Worm (Caenorhabditis elegans) whole organism, L1 larva: ENCODE measurements around the gene ham-3.

Source experiments
- C34B4.2 ChIP-seq: sonication (generic microtip); optimal IDR thresholded peaks from 2 replicates; lab custom pipeline; 2017; ENCODE audit warnings: mild to moderate bottlenecking, missing genetic modification characterization, missing compliant biosample characterization
- F16B12.6 ChIP-seq: fragments of 150-350 bp; optimal IDR thresholded peaks from 2 replicates; lab custom pipeline; 2014; ENCODE audit warnings: missing biosample characterization, missing genetic modification characterization
- Y116A8C.19 ChIP-seq: sonication (generic microtip); optimal IDR thresholded peaks from 2 replicates; lab custom pipeline; 2016; ENCODE audit warnings: missing compliant biosample characterization, missing genetic modification characterization, borderline replicate concordance
- aha-1 ChIP-seq: fragments of 150-350 bp; optimal IDR thresholded peaks from 2 replicates; lab custom pipeline; 2014; ENCODE audit warnings: missing biosample characterization, missing genetic modification characterization
- alr-1 ChIP-seq: fragments of 200-800 bp; sonication (Bioruptor generic); optimal IDR thresholded peaks from 2 replicates; lab custom pipeline; 2018; ENCODE audit warnings: borderline replicate concordance, mild to moderate bottlenecking, missing genetic modification characterization, missing compliant biosample characterization
- blmp-1 ChIP-seq: fragments of 150-350 bp; optimal IDR thresholded peaks from 2 replicates; lab custom pipeline; 2014; ENCODE audit warnings: missing biosample characterization, missing genetic modification characterization
- ceh-63 ChIP-seq: fragments of 200-800 bp; sonication (Bioruptor generic); optimal IDR thresholded peaks from 2 replicates; lab custom pipeline; 2018; ENCODE audit warnings: mild to moderate bottlenecking, missing genetic modification characterization, missing compliant biosample characterization
- ceh-88 ChIP-seq: fragments of 200-800 bp; sonication (Bioruptor generic); IDR thresholded peaks from 2 replicates; pipeline ENCODE4 v1.3.6; 2022; ENCODE audit warnings: missing genetic modification characterization, missing compliant biosample characterization
- ces-1 ChIP-seq: fragments of 150-350 bp; optimal IDR thresholded peaks from 2 replicates; lab custom pipeline; 2014; ENCODE audit warnings: missing biosample characterization, missing genetic modification reagents, missing genetic modification characterization
- dpl-1 ChIP-seq, 3 experiments: fragments of 150-350 bp in 2 of 3; sonication (generic microtip) in 1 of 3; optimal IDR thresholded peaks; 2 replicates each; lab custom pipeline; 2014 to 2017; ENCODE audit warnings: missing biosample characterization in 3 of 3, missing genetic modification characterization in 3 of 3, missing genetic modification reagents in 3 of 3
- dsc-1 ChIP-seq: sonication (generic microtip); optimal IDR thresholded peaks from 2 replicates; lab custom pipeline; 2016; ENCODE audit warnings: mild to moderate bottlenecking, missing genetic modification characterization, missing compliant biosample characterization
- efl-1 ChIP-seq, 4 experiments: fragments of 150-350 bp; optimal IDR thresholded peaks in 3 of 4; peaks in 1 of 4; 1 replicate in 1 of 4; 2 replicates in 3 of 4; lab custom pipeline; 2014; ENCODE audit warnings: missing biosample characterization in 2 of 4, missing genetic modification characterization in 2 of 4, missing genetic modification reagents in 2 of 4
- elt-2 ChIP-seq: sonication (generic microtip); optimal IDR thresholded peaks from 2 replicates; lab custom pipeline; 2016; ENCODE audit warnings: missing genetic modification characterization, mild to moderate bottlenecking, inconsistent platforms, missing compliant biosample characterization, missing genetic modification reagents
- elt-3 ChIP-seq, 6 experiments: fragments of 150-350 bp in 1 of 6; sonication (generic microtip); optimal IDR thresholded peaks; 2 replicates each; lab custom pipeline; 2017 to 2018; ENCODE audit warnings: missing biosample characterization in 6 of 6, missing genetic modification characterization in 6 of 6, inconsistent platforms in 1 of 6
- ets-5 ChIP-seq: fragments of 200-800 bp; sonication (Bioruptor generic); IDR thresholded peaks from 2 replicates; pipeline ENCODE4 v1.3.6; 2022; ENCODE audit warnings: missing genetic modification characterization, missing compliant biosample characterization
- fos-1 ChIP-seq: fragments of 150-350 bp; optimal IDR thresholded peaks from 2 replicates; lab custom pipeline; 2014; ENCODE audit warnings: missing biosample characterization, missing genetic modification characterization
- lin-13 ChIP-seq: fragments of 150-350 bp; optimal IDR thresholded peaks from 2 replicates; lab custom pipeline; 2014; ENCODE audit warnings: missing biosample characterization, missing genetic modification reagents, missing genetic modification characterization
- lin-14 ChIP-seq: fragments of 200-800 bp; sonication (Bioruptor generic); optimal IDR thresholded peaks from 2 replicates; lab custom pipeline; 2018; ENCODE audit warnings: mild to moderate bottlenecking, missing genetic modification characterization, moderate library complexity, missing compliant biosample characterization
- lin-15B ChIP-seq: fragments of 150-350 bp; sonication (generic microtip); optimal IDR thresholded peaks from 3 replicates; lab custom pipeline; 2014; ENCODE audit warnings: missing biosample characterization, missing genetic modification characterization
- lin-35 ChIP-seq, 2 experiments: fragments of 150-350 bp; optimal IDR thresholded peaks; 2 replicates each; lab custom pipeline; 2014; ENCODE audit warnings: missing biosample characterization in 2 of 2, missing genetic modification characterization in 2 of 2, missing genetic modification reagents in 2 of 2
- lsy-2 ChIP-seq, 2 experiments: fragments of 150-350 bp; optimal IDR thresholded peaks; 2 replicates each; lab custom pipeline; 2014; ENCODE audit warnings: missing biosample characterization in 2 of 2, missing genetic modification characterization in 2 of 2
- mef-2 ChIP-seq: fragments of 150-350 bp; optimal IDR thresholded peaks from 2 replicates; lab custom pipeline; 2014; ENCODE audit warnings: missing biosample characterization, missing genetic modification characterization
- mep-1 ChIP-seq: fragments of 150-350 bp; optimal IDR thresholded peaks from 2 replicates; lab custom pipeline; 2014; ENCODE audit warnings: missing biosample characterization, missing genetic modification characterization
- nhr-19 ChIP-seq: fragments of 200-800 bp; sonication (Bioruptor generic); conservative IDR thresholded peaks from 2 replicates; pipeline ENCODE4 v1.3.6; 2022; ENCODE audit warnings: missing genetic modification characterization, missing compliant biosample characterization
- nhr-20 ChIP-seq: sonication (generic microtip); optimal IDR thresholded peaks from 2 replicates; lab custom pipeline; 2016; ENCODE audit warnings: mild to moderate bottlenecking, missing genetic modification characterization, missing compliant biosample characterization
- nhr-47 ChIP-seq: sonication (generic microtip); optimal IDR thresholded peaks from 2 replicates; lab custom pipeline; 2016; ENCODE audit warnings: mild to moderate bottlenecking, missing genetic modification characterization, moderate library complexity, missing compliant biosample characterization
- nhr-71 ChIP-seq: sonication (generic microtip); optimal IDR thresholded peaks from 2 replicates; lab custom pipeline; 2016; ENCODE audit warnings: mild to moderate bottlenecking, missing genetic modification characterization, moderate library complexity, missing compliant biosample characterization
- nhr-85 ChIP-seq: sonication (generic microtip); peaks from one replicate; lab custom pipeline; 2016; ENCODE audit warnings: missing genetic modification characterization, inconsistent platforms, missing compliant biosample characterization
- nhr-90 ChIP-seq: sonication (generic microtip); optimal IDR thresholded peaks from 2 replicates; lab custom pipeline; 2016; ENCODE audit warnings: mild to moderate bottlenecking, missing genetic modification characterization, missing compliant biosample characterization; ENCODE audit not compliant: poor library complexity
- pag-3 ChIP-seq: sonication (generic microtip); optimal IDR thresholded peaks from 2 replicates; lab custom pipeline; 2017; ENCODE audit warnings: missing genetic modification characterization, mild to moderate bottlenecking, missing compliant biosample characterization, antibody characterized with exemption, borderline replicate concordance; ENCODE audit not compliant: insufficient read depth
- pqm-1 ChIP-seq: sonication (generic microtip); optimal IDR thresholded peaks from 3 replicates; lab custom pipeline; 2017; ENCODE audit warnings: missing biosample characterization, missing genetic modification characterization
- rnt-1 ChIP-seq: sonication (generic microtip); optimal IDR thresholded peaks from 2 replicates; lab custom pipeline; 2016; ENCODE audit warnings: mild to moderate bottlenecking, missing genetic modification characterization, moderate library complexity, missing compliant biosample characterization
- snpc-4 ChIP-seq: fragments of 150-350 bp; optimal IDR thresholded peaks from 2 replicates; lab custom pipeline; 2014; ENCODE audit warnings: missing biosample characterization, missing genetic modification characterization
- snu-23 ChIP-seq: sonication (generic microtip); optimal IDR thresholded peaks from 2 replicates; lab custom pipeline; 2016; ENCODE audit warnings: missing genetic modification characterization, missing compliant biosample characterization
- sox-4 ChIP-seq: sonication (generic microtip); optimal IDR thresholded peaks from 2 replicates; lab custom pipeline; 2016; ENCODE audit warnings: missing genetic modification characterization, missing compliant biosample characterization
- swsn-7 ChIP-seq: sonication (generic microtip); optimal IDR thresholded peaks from 2 replicates; lab custom pipeline; 2016; ENCODE audit warnings: missing genetic modification characterization, missing compliant biosample characterization
- tbx-2 ChIP-seq: sonication (generic microtip); optimal IDR thresholded peaks from 2 replicates; lab custom pipeline; 2016; ENCODE audit warnings: missing genetic modification characterization, missing compliant biosample characterization
- tlp-1 ChIP-seq: fragments of 150-350 bp; optimal IDR thresholded peaks from 2 replicates; lab custom pipeline; 2014; ENCODE audit warnings: missing biosample characterization, missing genetic modification characterization
- unc-130 ChIP-seq: fragments of 150-350 bp; optimal IDR thresholded peaks from 2 replicates; lab custom pipeline; 2017; ENCODE audit warnings: missing biosample characterization, missing genetic modification characterization, inconsistent platforms
- unc-62 ChIP-seq: fragments of 150-350 bp; optimal IDR thresholded peaks from 2 replicates; lab custom pipeline; 2014; ENCODE audit warnings: missing biosample characterization, missing genetic modification reagents, missing genetic modification characterization
- xbp-1 ChIP-seq: sonication (generic microtip); optimal IDR thresholded peaks from 2 replicates; lab custom pipeline; 2016; ENCODE audit warnings: missing genetic modification characterization, missing compliant biosample characterization
- ztf-11 ChIP-seq, 2 experiments: sonication (generic microtip); optimal IDR thresholded peaks; 2 replicates each; lab custom pipeline; 2016 to 2017; ENCODE audit warnings: missing genetic modification characterization in 2 of 2, missing biosample characterization in 1 of 2, missing compliant biosample characterization in 1 of 2

The ham-3 gene

ce11 chrIII:10093093-10093492, 27.5 kb upstream of the ham-3 start (continued):
- TF ChIP-seq lin-15B (tag; lab: Kevin White, UChicago) (peak; percentile 0), unc-130 (tag; lab: Kevin White, UChicago) (no peak), ztf-11 (tag; optimal IDR thresholded peaks at IDR 0.05; lab: Kevin White, UChicago) (no peak)

ce11 chrIII:10094538-10094937, 26.0 kb upstream of the ham-3 start:
- no peak for TF ChIP-seq ceh-88 (GFP tag; lab: Robert Waterston, UW)
- TF ChIP-seq C34B4.2 (tag; lab: Kevin White, UChicago) = no peak
- peak in 1 of 2 experiments; percentile 62 for TF ChIP-seq ztf-11 (tag; optimal IDR thresholded peaks at IDR 0.05; lab: Kevin White, UChicago)
- peak; percentile 33 for TF ChIP-seq rnt-1 (tag; lab: Kevin White, UChicago)
- TF ChIP-seq pqm-1 (tag; lab: Kevin White, UChicago) = no peak
- peak; percentile 37 for TF ChIP-seq nhr-90
- TF ChIP-seq lin-14 (GFP tag; lab: Kevin White, UChicago) = peak; percentile 60
- TF ChIP-seq alr-1 = no peak
- TF ChIP-seq Y116A8C.19 (tag; lab: Kevin White, UChicago) = no peak
- TF ChIP-seq dsc-1 = peak; percentile 32
- TF ChIP-seq elt-2 = no peak
- no peak for TF ChIP-seq pag-3 (tag; lab: Kevin White, UChicago)
- no peak for TF ChIP-seq xbp-1
- TF ChIP-seq blmp-1 (tag; lab: Kevin White, UChicago) = peak; percentile 43
- peak; percentile 56 for TF ChIP-seq snu-23 (GFP tag; lab: Kevin White, UChicago)
- TF ChIP-seq unc-62 = no peak
- no peak for TF ChIP-seq ceh-63 (GFP tag; lab: Kevin White, UChicago)
- peak; percentile 36 for TF ChIP-seq nhr-71 (tag; lab: Kevin White, UChicago)
- peak; percentile 23 for TF ChIP-seq nhr-20 (tag; lab: Kevin White, UChicago)
- peak in 1 of 3 experiments; percentile 11 for TF ChIP-seq dpl-1 (GFP tag; optimal IDR thresholded peaks at IDR 0.05; lab: Kevin White, UChicago)
- no peak for TF ChIP-seq tbx-2
- TF ChIP-seq mef-2 (tag; lab: Kevin White, UChicago) = no peak
- TF ChIP-seq sox-4 (tag; lab: Kevin White, UChicago) = no peak
- TF ChIP-seq ces-1 (GFP tag; lab: Kevin White, UChicago) = no peak
- no peak for TF ChIP-seq ets-5 (GFP tag; lab: Robert Waterston, UW)
- TF ChIP-seq lin-35 (GFP tag; optimal IDR thresholded peaks at IDR 0.05; lab: Kevin White, UChicago) = no peak
- TF ChIP-seq unc-130 (tag; lab: Kevin White, UChicago) = no peak
- TF ChIP-seq mep-1 (tag; lab: Kevin White, UChicago) = peak; percentile 22
- TF ChIP-seq swsn-7 = peak; percentile 21
- TF ChIP-seq elt-3 (tag; optimal IDR thresholded peaks at IDR 0.05; lab: Kevin White, UChicago) = no peak
- TF ChIP-seq tlp-1 (tag; lab: Kevin White, UChicago) = no peak
- TF ChIP-seq nhr-47 (tag; lab: Kevin White, UChicago) = peak; percentile 21
- no peak; the same call in 1 of the 2 replicates for TF ChIP-seq nhr-19 (GFP tag; lab: Robert Waterston, UW)
- TF ChIP-seq nhr-85 (tag; lab: Kevin White, UChicago) = peak; percentile 80
- peak in 1 of 2 experiments; percentile 6 for TF ChIP-seq efl-1 (optimal IDR thresholded peaks at IDR 0.05; lab: Kevin White, UChicago)
- peak in 1 of 2 experiments; percentile 83 for TF ChIP-seq efl-1 (GFP tag; optimal IDR thresholded peaks at IDR 0.05 in 1 of 2; lab: Kevin White, UChicago)
- TF ChIP-seq, all 84 proteins: peak for 15

- peak; percentile 8 for TF ChIP-seq blmp-1 (tag; lab: Kevin White, UChicago)
- no peak for TF ChIP-seq fos-1 (tag; lab: Kevin White, UChicago)
- peak in 1 of 2 experiments; percentile 49 for TF ChIP-seq lsy-2 (tag; optimal IDR thresholded peaks at IDR 0.05; lab: Kevin White, UChicago)
- no peak for TF ChIP-seq C34B4.2 (tag; lab: Kevin White, UChicago)
- no peak for TF ChIP-seq elt-2
- TF ChIP-seq lin-35 (GFP tag; optimal IDR thresholded peaks at IDR 0.05; lab: Kevin White, UChicago) = peak in 1 of 2 experiments; percentile 6
- TF ChIP-seq lin-13 (GFP tag; lab: Kevin White, UChicago) = no peak
- TF ChIP-seq snpc-4 (tag; lab: Kevin White, UChicago) = no peak
- TF ChIP-seq F16B12.6 (tag; lab: Kevin White, UChicago) = no peak
- TF ChIP-seq dpl-1 (GFP tag; optimal IDR thresholded peaks at IDR 0.05; lab: Kevin White, UChicago) = no peak
- no peak for TF ChIP-seq aha-1
These were observed 25.2 kb upstream of the ham-3 start for ce11 chrIII:10095377-10095776.
